Worm (Caenorhabditis elegans) whole organism, L2 larva: Measurements from ENCODE around the gene W01B6.4.

Experiments used
- aly-2 ChIP-seq: fragments of 150-350 bp; optimal IDR thresholded peaks from 2 replicates; lab custom pipeline; 2014; ENCODE audit warnings: missing biosample characterization, missing genetic modification characterization
- blmp-1 ChIP-seq: sonication (generic microtip); optimal IDR thresholded peaks from 2 replicates; lab custom pipeline; 2017; ENCODE audit warnings: missing genetic modification characterization, mild to moderate bottlenecking, missing compliant biosample characterization, antibody characterized with exemption, moderate library complexity; ENCODE audit not compliant: insufficient read depth
- ceh-82 ChIP-seq: fragments of 150-350 bp; optimal IDR thresholded peaks from 2 replicates; lab custom pipeline; 2014; ENCODE audit warnings: missing biosample characterization, missing genetic modification characterization
- dmd-4 ChIP-seq: sonication (generic microtip); optimal IDR thresholded peaks from 2 replicates; lab custom pipeline; 2017; ENCODE audit warnings: missing biosample characterization, missing genetic modification characterization
- egl-27 ChIP-seq: sonication (generic microtip); optimal IDR thresholded peaks from 3 replicates; lab custom pipeline; 2017; ENCODE audit warnings: missing biosample characterization, missing genetic modification reagents, missing genetic modification characterization
- elt-3 ChIP-seq: sonication (generic microtip); optimal IDR thresholded peaks from 2 replicates; lab custom pipeline; 2017; ENCODE audit warnings: missing biosample characterization, missing genetic modification characterization
- fos-1 ChIP-seq: fragments of 150-350 bp; optimal IDR thresholded peaks from 2 replicates; lab custom pipeline; 2014; ENCODE audit warnings: missing biosample characterization, missing genetic modification characterization
- lsy-2 ChIP-seq, 2 experiments: fragments of 150-350 bp in 1 of 2; sonication (generic microtip) in 1 of 2; optimal IDR thresholded peaks; 2 replicates each; lab custom pipeline; 2014 to 2017; ENCODE audit warnings: missing biosample characterization in 2 of 2, missing genetic modification characterization in 2 of 2
- mab-5 ChIP-seq: fragments of 150-350 bp; optimal IDR thresholded peaks from 2 replicates; lab custom pipeline; 2014; ENCODE audit warnings: missing biosample characterization, missing genetic modification characterization
- nhr-237 ChIP-seq: fragments of 150-350 bp; optimal IDR thresholded peaks from 2 replicates; lab custom pipeline; 2014; ENCODE audit warnings: missing biosample characterization, missing genetic modification characterization
- peb-1 ChIP-seq: fragments of 150-350 bp; optimal IDR thresholded peaks from 2 replicates; lab custom pipeline; 2014; ENCODE audit warnings: missing biosample characterization, missing genetic modification characterization
- ztf-1 ChIP-seq: fragments of 200-800 bp; sonication (Bioruptor generic); conservative IDR thresholded peaks from 2 replicates; pipeline ENCODE4 v1.3.6; 2022; ENCODE audit warnings: missing genetic modification characterization, missing compliant biosample characterization
- ztf-4 ChIP-seq: fragments of 150-350 bp; optimal IDR thresholded peaks from 2 replicates; lab custom pipeline; 2014; ENCODE audit warnings: missing biosample characterization, missing genetic modification characterization

ce11 chrIV:10048268-10048667, 27.0 kb upstream of the W01B6.4 start:
- TF ChIP-seq ztf-1 (GFP tag; lab: Robert Waterston, UW): no peak
- no peak for TF ChIP-seq peb-1 (tag; lab: Kevin White, UChicago)
- TF ChIP-seq ztf-4 (tag; lab: Kevin White, UChicago): no peak
- no peak for TF ChIP-seq ceh-82 (tag; lab: Kevin White, UChicago)
- TF ChIP-seq egl-27 (tag; lab: Kevin White, UChicago): no peak
- TF ChIP-seq nhr-237 (tag; lab: Kevin White, UChicago): no peak
- no peak for TF ChIP-seq dmd-4 (tag; lab: Kevin White, UChicago)
- no peak for TF ChIP-seq fos-1 (tag; lab: Kevin White, UChicago)
- no peak for TF ChIP-seq lsy-2 (tag; optimal IDR thresholded peaks at IDR 0.05; lab: Kevin White, UChicago)
- no peak for TF ChIP-seq elt-3
- no peak for TF ChIP-seq aly-2 (tag; lab: Kevin White, UChicago)
- TF ChIP-seq blmp-1 (tag; lab: Kevin White, UChicago): no peak
- no peak for TF ChIP-seq mab-5
